Fruit fly (Drosophila melanogaster) whole organism, embryonic: ENCODE results near the gene sad.

ENCODE experiments used
- Ada2b ChIP-seq: fragments of 200-800 bp; sonication (Bioruptor generic); IDR thresholded peaks from 2 replicates; pipeline ENCODE4 v1.3.6; 2022; ENCODE audit warnings: missing biosample characterization, missing genetic modification characterization
- Adf1 ChIP-seq: fragments of 200-800 bp; sonication (Bioruptor generic); IDR thresholded peaks from 2 replicates; pipeline ENCODE4 v1.3.6; 2022; ENCODE audit warnings: missing biosample characterization, missing genetic modification characterization
- Atf3 ChIP-seq: fragments of 200-800 bp; sonication (Bioruptor generic); optimal IDR thresholded peaks from 3 replicates; lab custom pipeline; 2016; ENCODE audit warnings: missing biosample characterization, missing genetic modification characterization
- B-H2 ChIP-seq: fragments of 200-800 bp; sonication (Bioruptor generic); optimal IDR thresholded peaks from 2 replicates; lab custom pipeline; 2018; ENCODE audit warnings: missing biosample characterization, mild to moderate bottlenecking, missing genetic modification characterization
- Bdp1 ChIP-seq: fragments of 200-800 bp; sonication (Bioruptor generic); optimal IDR thresholded peaks from 3 replicates; lab custom pipeline; 2016; ENCODE audit warnings: missing biosample characterization, missing genetic modification characterization
- CG10321 ChIP-seq: fragments of 200-800 bp; sonication (Bioruptor generic); IDR thresholded peaks from 2 replicates; pipeline ENCODE4 v1.3.6; 2022; ENCODE audit warnings: missing biosample characterization, missing genetic modification characterization
- CG10366 ChIP-seq: fragments of 200-800 bp; sonication (Bioruptor generic); IDR thresholded peaks from 2 replicates; pipeline ENCODE4 v1.3.6; 2022; ENCODE audit warnings: missing biosample characterization, missing genetic modification characterization
- CG11695 ChIP-seq: fragments of 200-800 bp; sonication (Bioruptor generic); IDR thresholded peaks from 3 replicates; pipeline ENCODE4 v1.3.6; 2022; ENCODE audit warnings: missing biosample characterization, missing genetic modification characterization
- CG12104 ChIP-seq: fragments of 200-800 bp; sonication (Bioruptor generic); optimal IDR thresholded peaks from 3 replicates; lab custom pipeline; 2016; ENCODE audit warnings: missing biosample characterization, missing genetic modification characterization
- CG12155 ChIP-seq: fragments of 200-800 bp; sonication (Bioruptor generic); optimal IDR thresholded peaks from 3 replicates; lab custom pipeline; 2016; ENCODE audit warnings: missing biosample characterization, missing genetic modification characterization
- CG12219 ChIP-seq: fragments of 200-800 bp; sonication (Bioruptor generic); optimal IDR thresholded peaks from 3 replicates; lab custom pipeline; 2018; ENCODE audit warnings: missing biosample characterization, mild to moderate bottlenecking, missing genetic modification characterization
- CG12744 ChIP-seq: fragments of 200-800 bp; sonication (Bioruptor generic); optimal IDR thresholded peaks from 2 replicates; lab custom pipeline; 2016; ENCODE audit warnings: missing biosample characterization, missing genetic modification characterization
- CG15269 ChIP-seq: fragments of 200-800 bp; sonication (Bioruptor generic); optimal IDR thresholded peaks from 2 replicates; lab custom pipeline; 2018; ENCODE audit warnings: missing biosample characterization, mild to moderate bottlenecking, missing genetic modification characterization, moderate library complexity
- CG1602 ChIP-seq: fragments of 200-800 bp; sonication (Bioruptor generic); optimal IDR thresholded peaks from 3 replicates; lab custom pipeline; 2016; ENCODE audit warnings: missing biosample characterization, missing genetic modification characterization
- CG17568 ChIP-seq: fragments of 200-800 bp; sonication (Bioruptor generic); optimal IDR thresholded peaks from 2 replicates; lab custom pipeline; 2018; ENCODE audit warnings: missing biosample characterization, mild to moderate bottlenecking, missing genetic modification characterization, moderate library complexity
- CG2129 ChIP-seq: fragments of 200-800 bp; sonication (Bioruptor generic); IDR thresholded peaks from 2 replicates; pipeline ENCODE4 v1.3.6; 2022; ENCODE audit warnings: missing biosample characterization, missing genetic modification characterization; ENCODE audit not compliant: partially characterized antibody
- CG30431 ChIP-seq: fragments of 200-800 bp; sonication (Bioruptor generic); optimal IDR thresholded peaks from 2 replicates; lab custom pipeline; 2017; ENCODE audit warnings: missing biosample characterization, missing genetic modification characterization
- CG6765 ChIP-seq: fragments of 200-800 bp; sonication (Bioruptor generic); optimal IDR thresholded peaks from 3 replicates; lab custom pipeline; 2017; ENCODE audit warnings: missing biosample characterization, mild to moderate bottlenecking, missing genetic modification characterization
- CG7745 ChIP-seq: fragments of 200-800 bp; sonication (Bioruptor generic); optimal IDR thresholded peaks from 2 replicates; lab custom pipeline; 2018; ENCODE audit warnings: missing biosample characterization, mild to moderate bottlenecking, missing genetic modification characterization, moderate library complexity
- CG9215 ChIP-seq: fragments of 200-800 bp; sonication (Bioruptor generic); IDR thresholded peaks from 2 replicates; pipeline ENCODE4 v1.3.6; 2022; ENCODE audit warnings: missing biosample characterization, missing genetic modification characterization
- CG9797 ChIP-seq: fragments of 200-800 bp; sonication (Bioruptor generic); optimal IDR thresholded peaks from 3 replicates; lab custom pipeline; 2018; ENCODE audit warnings: missing biosample characterization, mild to moderate bottlenecking, missing genetic modification characterization
- CG9817 ChIP-seq: fragments of 200-800 bp; sonication (Bioruptor generic); optimal IDR thresholded peaks from 2 replicates; lab custom pipeline; 2018; ENCODE audit warnings: missing biosample characterization, mild to moderate bottlenecking, missing genetic modification characterization, moderate library complexity
- Gug ChIP-seq: fragments of 200-800 bp; sonication (Bioruptor generic); IDR thresholded peaks from 4 replicates; pipeline ENCODE4 v1.3.6; 2022; ENCODE audit warnings: missing biosample characterization, missing genetic modification characterization
- Hey ChIP-seq: fragments of 200-800 bp; sonication (Bioruptor generic); optimal IDR thresholded peaks from 3 replicates; lab custom pipeline; 2018; ENCODE audit warnings: missing biosample characterization, mild to moderate bottlenecking, missing genetic modification characterization
- Hmx ChIP-seq: fragments of 200-800 bp; sonication (Bioruptor generic); optimal IDR thresholded peaks from 2 replicates; lab custom pipeline; 2016; ENCODE audit warnings: missing biosample characterization, missing genetic modification characterization
- Hr3 ChIP-seq: fragments of 200-800 bp; sonication (Bioruptor generic); optimal IDR thresholded peaks from 3 replicates; lab custom pipeline; 2016; ENCODE audit warnings: missing biosample characterization, missing genetic modification characterization
- Hr39 ChIP-seq: fragments of >200 bp; optimal IDR thresholded peaks from 2 replicates; lab custom pipeline; 2017
- Hr51 ChIP-seq, 2 experiments: fragments of 200-800 bp; sonication (Bioruptor generic); optimal IDR thresholded peaks; 2 replicates in 1 of 2; 3 replicates in 1 of 2; lab custom pipeline; 2016 to 2018; ENCODE audit warnings: missing biosample characterization in 2 of 2, missing genetic modification characterization in 2 of 2, mild to moderate bottlenecking in 1 of 2, moderate library complexity in 1 of 2
- NK7.1 ChIP-seq: fragments of 200-800 bp; sonication (Bioruptor generic); optimal IDR thresholded peaks from 3 replicates; lab custom pipeline; 2016; ENCODE audit warnings: missing biosample characterization, missing genetic modification characterization
- YL-1 ChIP-seq: fragments of 200-800 bp; sonication (Bioruptor generic); optimal IDR thresholded peaks from 3 replicates; lab custom pipeline; 2017; ENCODE audit warnings: missing biosample characterization, mild to moderate bottlenecking, missing genetic modification characterization
- ab ChIP-seq: fragments of 200-800 bp; sonication (Bioruptor generic); optimal IDR thresholded peaks from 2 replicates; lab custom pipeline; 2016; ENCODE audit warnings: missing biosample characterization, missing genetic modification characterization
- cg ChIP-seq: fragments of 200-800 bp; sonication (Bioruptor generic); optimal IDR thresholded peaks from 3 replicates; lab custom pipeline; 2019; ENCODE audit warnings: missing biosample characterization, mild to moderate bottlenecking, missing genetic modification characterization, moderate library complexity
- croc ChIP-seq: fragments of 200-800 bp; sonication (Bioruptor generic); conservative IDR thresholded peaks from 3 replicates; pipeline ENCODE4 v1.3.6; 2022; ENCODE audit warnings: missing biosample characterization, missing genetic modification characterization
- dm ChIP-seq: fragments of 200-800 bp; sonication (Bioruptor generic); optimal IDR thresholded peaks from 3 replicates; lab custom pipeline; 2016; ENCODE audit warnings: missing biosample characterization, missing genetic modification characterization
- ham ChIP-seq: fragments of 200-800 bp; sonication (Bioruptor generic); IDR thresholded peaks from 2 replicates; pipeline ENCODE4 v1.3.6; 2022; ENCODE audit warnings: missing biosample characterization, missing genetic modification characterization
- ind ChIP-seq: fragments of 200-800 bp; sonication (Bioruptor generic); optimal IDR thresholded peaks from 3 replicates; lab custom pipeline; 2016; ENCODE audit warnings: missing biosample characterization, missing genetic modification characterization
- lab ChIP-seq: fragments of 200-800 bp; sonication (Bioruptor generic); optimal IDR thresholded peaks from 3 replicates; lab custom pipeline; 2017; ENCODE audit warnings: missing biosample characterization, missing genetic modification characterization, mild to moderate bottlenecking, moderate library complexity, missing genetic modification reagents
- lola ChIP-seq, 3 experiments: fragments of >200 bp in 2 of 3; fragments of 200-800 bp in 1 of 3; sonication (Bioruptor generic) in 1 of 3; optimal IDR thresholded peaks; 2 replicates each; lab custom pipeline; 2017 to 2019; ENCODE audit warnings: missing biosample characterization in 3 of 3, missing genetic modification characterization in 3 of 3, mild to moderate bottlenecking in 1 of 3, moderate library complexity in 1 of 3
- nom ChIP-seq: fragments of 200-800 bp; sonication (Bioruptor generic); optimal IDR thresholded peaks from 2 replicates; lab custom pipeline; 2017; ENCODE audit warnings: missing biosample characterization, missing genetic modification characterization, mild to moderate bottlenecking, moderate library complexity, missing genetic modification reagents
- pum ChIP-seq: fragments of 200-800 bp; sonication (Bioruptor generic); optimal IDR thresholded peaks from 2 replicates; lab custom pipeline; 2016; ENCODE audit warnings: missing biosample characterization, missing genetic modification characterization
- ranshi ChIP-seq: fragments of 200-800 bp; sonication (Bioruptor generic); IDR thresholded peaks from 2 replicates; pipeline ENCODE4 v1.3.6; 2022; ENCODE audit warnings: missing biosample characterization, missing genetic modification characterization
- repo ChIP-seq: fragments of 200-800 bp; sonication (Bioruptor generic); optimal IDR thresholded peaks from 2 replicates; lab custom pipeline; 2016; ENCODE audit warnings: missing biosample characterization, missing genetic modification characterization
- schlank ChIP-seq: fragments of 200-800 bp; sonication (Bioruptor generic); optimal IDR thresholded peaks from 2 replicates; lab custom pipeline; 2018; ENCODE audit warnings: missing biosample characterization, mild to moderate bottlenecking, missing genetic modification characterization
- sens ChIP-seq: fragments of 200-800 bp; sonication (Bioruptor generic); peaks from one replicate; lab custom pipeline; 2016; ENCODE audit warnings: missing biosample characterization, missing genetic modification characterization
- slp2 ChIP-seq: fragments of 200-800 bp; sonication (Bioruptor generic); optimal IDR thresholded peaks from 2 replicates; lab custom pipeline; 2016; ENCODE audit warnings: missing biosample characterization, missing genetic modification characterization
- tll ChIP-seq, 2 experiments: fragments of 200-800 bp in 1 of 2; fragments of >200 bp in 1 of 2; sonication (Bioruptor generic) in 1 of 2; optimal IDR thresholded peaks; 2 replicates each; lab custom pipeline; 2017 to 2019; ENCODE audit warnings: missing biosample characterization in 2 of 2, missing genetic modification characterization in 2 of 2, mild to moderate bottlenecking in 1 of 2, moderate library complexity in 1 of 2
- tup ChIP-seq: fragments of 200-800 bp; sonication (Bioruptor generic); optimal IDR thresholded peaks from 2 replicates; lab custom pipeline; 2016; ENCODE audit warnings: missing biosample characterization, mild to moderate bottlenecking, missing genetic modification characterization, moderate library complexity
- unc-4 ChIP-seq: fragments of 200-800 bp; sonication (Bioruptor generic); IDR thresholded peaks from 2 replicates; pipeline ENCODE4 v1.3.6; 2022; ENCODE audit warnings: missing biosample characterization, missing genetic modification characterization; ENCODE audit not compliant: partially characterized antibody

Gene sad

DNA sequence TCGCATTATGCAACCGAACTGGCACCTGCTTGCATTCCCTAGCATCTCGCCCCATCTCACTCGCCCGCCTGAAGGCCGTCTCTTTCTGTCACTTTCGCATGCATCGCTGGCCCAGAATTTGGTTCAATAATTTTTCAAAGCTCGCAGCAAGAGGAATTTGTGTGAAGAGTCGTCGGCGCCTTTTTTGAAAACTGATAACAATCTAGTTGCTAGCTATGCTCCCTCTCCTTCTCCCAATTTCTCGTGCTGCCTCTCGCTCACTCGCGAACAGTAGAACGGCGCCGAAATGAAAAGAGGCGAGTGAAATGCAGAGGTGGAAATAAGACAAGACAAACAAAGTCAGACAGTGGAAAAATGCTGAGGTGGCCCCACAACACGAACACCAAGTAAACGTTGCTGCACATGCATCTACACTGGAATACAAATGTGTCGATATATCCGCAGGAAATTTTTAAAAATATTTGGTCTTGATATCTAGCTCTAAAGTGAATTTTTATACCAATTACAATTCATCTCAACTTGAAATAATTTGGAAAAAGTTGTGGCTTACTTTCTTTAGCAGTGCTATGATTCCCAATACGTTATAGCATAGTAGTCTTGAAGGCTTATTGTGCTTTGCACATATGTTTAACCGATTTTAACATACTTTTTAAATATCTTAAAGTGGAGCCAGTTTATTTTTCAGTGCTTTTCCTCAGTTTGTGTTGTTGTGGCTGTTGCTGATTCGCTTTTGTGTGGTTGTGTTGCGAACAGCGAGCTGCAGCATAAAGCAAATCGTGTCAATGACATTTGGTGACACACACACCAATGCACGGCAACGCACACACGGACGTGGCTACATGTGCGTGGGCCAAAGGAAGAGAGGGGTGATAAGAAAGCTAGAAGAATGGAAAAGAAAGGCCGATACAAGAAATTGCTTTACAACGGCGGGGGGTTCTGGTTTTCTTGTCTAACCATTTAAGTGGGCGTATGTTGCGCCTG is 25.8 kb upstream of the sad start (continued):
- TF ChIP-seq B-H2 (no peak), Hr51 (GFP tag; optimal IDR thresholded peaks at IDR 0.05; lab: Kevin White, UChicago) (peak in 1 of 2 experiments; percentile 77), CG12744 (GFP tag; lab: Kevin White, UChicago) (peak; percentile 6), CG9797 (peak; percentile 4), Hr3 (GFP tag; lab: Kevin White, UChicago) (peak; percentile 73), CG17568 (peak; percentile 52), sens (GFP tag; lab: Kevin White, UChicago) (peak; percentile 98), NK7.1 (GFP tag; lab: Kevin White, UChicago) (peak; percentile 42), lab (GFP tag; lab: Kevin White, UChicago) (peak; percentile 12), croc (GFP tag; lab: Robert Waterston, UW) (peak; percentile 88), Bdp1 (GFP tag; lab: Kevin White, UChicago) (peak; percentile 50), CG9215 (GFP tag; lab: Robert Waterston, UW) (0 out of 2 replicates have a peak, but pooled peaks have one; percentile 7), cg (GFP tag; lab: Kevin White, UChicago) (peak; percentile 73), Hey (tag; lab: Kevin White, UChicago) (no peak), Ada2b (GFP tag; lab: Robert Waterston, UW) (0 out of 2 replicates have a peak, but pooled peaks have one; percentile 29), Adf1 (no peak), CG6765 (GFP tag; lab: Kevin White, UChicago) (no peak), slp2 (peak; percentile 89), CG12219 (GFP tag; lab: Kevin White, UChicago) (peak; percentile 84), CG9817 (peak; percentile 50), CG10366 (GFP tag; lab: Robert Waterston, UW) (peak; percentile 43; the same call in 1 of the 2 replicates), CG11695 (GFP tag; lab: Robert Waterston, UW) (peak; percentile 41; the same call in 1 of the 3 replicates), CG30431 (GFP tag; lab: Kevin White, UChicago) (peak; percentile 79), CG15269 (tag; lab: Kevin White, UChicago) (peak; percentile 56), CG1602 (GFP tag; lab: Kevin White, UChicago) (peak; percentile 77), nom (GFP tag; lab: Kevin White, UChicago) (peak; percentile 44), ranshi (GFP tag; lab: Robert Waterston, UW) (peak; percentile 7; the same call in 1 of the 2 replicates), repo (GFP tag; lab: Kevin White, UChicago) (peak; percentile 40), Atf3 (peak; percentile 80), ind (GFP tag; lab: Kevin White, UChicago) (peak; percentile 60), tup (GFP tag; lab: Kevin White, UChicago) (no peak), schlank (no peak), unc-4 (GFP tag; lab: Robert Waterston, UW) (no peak), CG7745 (no peak), CG10321 (no peak), ham (GFP tag; lab: Robert Waterston, UW) (no peak), YL-1 (GFP tag; lab: Kevin White, UChicago) (peak; percentile 28), Hr39 (no peak), ab (GFP tag; lab: Kevin White, UChicago) (no peak), pum (GFP tag; lab: Kevin White, UChicago) (peak; percentile 82), CG12155 (GFP tag; lab: Kevin White, UChicago) (peak; percentile 34), CG12104 (GFP tag; lab: Kevin White, UChicago) (peak; percentile 48), tll (GFP tag; optimal IDR thresholded peaks at IDR 0.05; lab: Kevin White, UChicago) (no peak), Hmx (no peak), CG2129 (no peak), Gug (GFP tag; lab: Robert Waterston, UW) (peak; percentile 59; the same call in 2 of the 4 replicates), dm (peak; percentile 62), lola (GFP tag; optimal IDR thresholded peaks at IDR 0.05; lab: Kevin White, UChicago) (peak in 1 of 3 experiments; percentile 95)
